Fruit fly (Drosophila melanogaster) whole organism, wandering third instar larva: Measurements from ENCODE around the gene CaMKII.

ENCODE experiments used
- OdsH ChIP-seq: fragments of 200-800 bp; sonication (Bioruptor generic); optimal IDR thresholded peaks from 2 replicates; lab custom pipeline; 2016; ENCODE audit warnings: missing biosample characterization, mild to moderate bottlenecking, missing genetic modification characterization
- fru ChIP-seq: fragments of 200-800 bp; sonication (Bioruptor generic); optimal IDR thresholded peaks from 3 replicates; lab custom pipeline; 2016; ENCODE audit warnings: missing biosample characterization, mild to moderate bottlenecking, missing genetic modification characterization
- psq ChIP-seq: fragments of 200-800 bp; sonication (Bioruptor generic); optimal IDR thresholded peaks from 3 replicates; lab custom pipeline; 2017; ENCODE audit warnings: missing biosample characterization, mild to moderate bottlenecking, missing genetic modification characterization, moderate library complexity

dm6 chr4:1093446-1093845 lies 39.9 kb upstream of the CaMKII start:
- TF ChIP-seq psq (GFP tag; lab: Kevin White, UChicago) (no peak), fru (GFP tag; lab: Kevin White, UChicago) (no peak), OdsH (no peak)
